Worm (Caenorhabditis elegans) whole organism, L3 larva: ENCODE data around the gene B0563.10.
"Not testable (repeated sequence)": the region's sequence is repeated elsewhere in the genome, so short reads cannot be mapped to it uniquely, and the experiment has no call there.

ENCODE experiments used
- egl-27 ChIP-seq: sonication (generic microtip); optimal IDR thresholded peaks from 4 replicates; lab custom pipeline; 2017; ENCODE audit warnings: missing biosample characterization, missing genetic modification reagents, missing genetic modification characterization
- nhr-76 ChIP-seq: fragments of 150-350 bp; sonication (generic microtip); optimal IDR thresholded peaks from 5 replicates; lab custom pipeline; 2014; ENCODE audit warnings: missing biosample characterization, missing genetic modification characterization
- skn-1 ChIP-seq: fragments of 150-350 bp; optimal IDR thresholded peaks from 2 replicates; lab custom pipeline; 2014; ENCODE audit warnings: missing biosample characterization, missing genetic modification characterization

DNA sequence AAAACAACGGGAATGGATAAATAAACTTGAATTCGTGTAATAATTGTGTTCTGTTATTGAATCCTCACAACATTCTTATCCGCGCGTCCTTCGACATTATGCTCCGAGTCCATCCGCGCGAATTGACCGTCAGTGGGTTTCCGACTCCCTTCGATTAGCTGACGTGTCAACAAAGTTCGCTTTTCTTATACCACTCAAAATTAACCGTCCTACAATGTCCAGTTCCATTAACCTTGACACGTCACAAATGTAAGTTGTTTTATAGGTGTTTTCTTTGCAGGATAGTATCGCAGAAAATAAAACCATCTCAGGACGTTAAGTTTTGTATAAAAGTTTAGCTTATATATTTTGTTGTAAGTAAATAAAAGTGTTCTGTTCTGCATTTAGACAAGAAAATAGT lies 36.4 kb upstream of the B0563.10 start, which contains the start of gene crb-3:
- TF ChIP-seq egl-27 (tag; lab: Kevin White, UChicago); nhr-76 (tag; lab: Kevin White, UChicago); skn-1: not testable (repeated sequence)
